Worm (Caenorhabditis elegans): ENCODE results near the gene F47B10.5.

ce11 chrX:10896498-10896897 is 6.1 kb upstream of the F47B10.5 start, which contains the start of gene haly-1:
- TF ChIP-seq ztf-23 (GFP tag; IDR thresholded peaks at IDR 0.05) (no peak), cog-1 (tag; optimal IDR thresholded peaks at IDR 0.05) (no peak)
